Fruit fly (Drosophila melanogaster): Measurements from ENCODE around the gene Shawl.

Gene Shawl

dm6 chr2L:9321022-9321421, 93.9 kb downstream of the Shawl start:
- TF ChIP-seq CG17801 (GFP tag; optimal IDR thresholded peaks at IDR 0.05; ENCODE audit: partially characterized antibody) = no peak

Measured in ovary, adult (tissue).